Worm (Caenorhabditis elegans): ENCODE results near the gene alfa-1.

- TF ChIP-seq mbf-1 (tag; optimal IDR thresholded peaks at IDR 0.05): no peak
- no peak for TF ChIP-seq peb-1 (tag; optimal IDR thresholded peaks at IDR 0.05)
- TF ChIP-seq aly-2 (tag; optimal IDR thresholded peaks at IDR 0.05): no peak
- no peak for TF ChIP-seq nhr-10 (tag; optimal IDR thresholded peaks at IDR 0.05)
- TF ChIP-seq mdl-1 (tag; optimal IDR thresholded peaks at IDR 0.05): no peak
- no peak for TF ChIP-seq lin-11 (tag; optimal IDR thresholded peaks at IDR 0.05)
- no peak for TF ChIP-seq nhr-237 (tag; optimal IDR thresholded peaks at IDR 0.05)
- no peak for TF ChIP-seq lin-13 (GFP tag; optimal IDR thresholded peaks at IDR 0.05)
- TF ChIP-seq egl-27 (tag; optimal IDR thresholded peaks at IDR 0.05): no peak
- TF ChIP-seq skn-1 (tag; optimal IDR thresholded peaks at IDR 0.05): no peak
- TF ChIP-seq R02D3.7 (tag; optimal IDR thresholded peaks at IDR 0.05): no peak
- TF ChIP-seq elt-1 (tag; optimal IDR thresholded peaks at IDR 0.05): no peak
- no peak for TF ChIP-seq nhr-11 (tag; optimal IDR thresholded peaks at IDR 0.05)
These were observed 4.0 kb upstream of the alfa-1 start for ce11 chrII:7666338-7666737.

Data from whole organism, L2 larva.